Worm (Caenorhabditis elegans) whole organism, L2 larva: ENCODE data around the gene smc-3.

Experiments used
- C34F6.9 ChIP-seq: fragments of 150-350 bp; optimal IDR thresholded peaks from 2 replicates; lab custom pipeline; 2014; ENCODE audit warnings: missing biosample characterization, missing genetic modification characterization
- F13H6.1 ChIP-seq: sonication (generic microtip); optimal IDR thresholded peaks from 2 replicates; lab custom pipeline; 2016; ENCODE audit warnings: missing genetic modification characterization, missing compliant biosample characterization
- R02D3.7 ChIP-seq: fragments of 150-350 bp; optimal IDR thresholded peaks from 2 replicates; lab custom pipeline; 2014; ENCODE audit warnings: missing biosample characterization, missing genetic modification characterization
- Y55F3AM.14 ChIP-seq: fragments of 200-800 bp; sonication (Bioruptor generic); optimal IDR thresholded peaks from 2 replicates; lab custom pipeline; 2018; ENCODE audit warnings: mild to moderate bottlenecking, missing genetic modification characterization, missing compliant biosample characterization
- ZK546.5 ChIP-seq: sonication (generic microtip); optimal IDR thresholded peaks from 2 replicates; lab custom pipeline; 2017; ENCODE audit warnings: missing biosample characterization, missing genetic modification characterization
- alr-1 ChIP-seq: fragments of 150-350 bp; optimal IDR thresholded peaks from 2 replicates; lab custom pipeline; 2014; ENCODE audit warnings: missing biosample characterization, missing genetic modification characterization
- aly-2 ChIP-seq: fragments of 150-350 bp; optimal IDR thresholded peaks from 2 replicates; lab custom pipeline; 2014; ENCODE audit warnings: missing biosample characterization, missing genetic modification characterization
- ama-1 ChIP-seq: fragments of 150-350 bp; optimal IDR thresholded peaks from 2 replicates; lab custom pipeline; 2018; ENCODE audit warnings: inconsistent platforms
- blmp-1 ChIP-seq: sonication (generic microtip); optimal IDR thresholded peaks from 2 replicates; lab custom pipeline; 2017; ENCODE audit warnings: missing genetic modification characterization, mild to moderate bottlenecking, missing compliant biosample characterization, antibody characterized with exemption, moderate library complexity; ENCODE audit not compliant: insufficient read depth
- egl-27 ChIP-seq: sonication (generic microtip); optimal IDR thresholded peaks from 3 replicates; lab custom pipeline; 2017; ENCODE audit warnings: missing biosample characterization, missing genetic modification reagents, missing genetic modification characterization
- elt-1 ChIP-seq: fragments of 150-350 bp; optimal IDR thresholded peaks from 2 replicates; lab custom pipeline; 2014; ENCODE audit warnings: missing biosample characterization, missing genetic modification characterization
- elt-3 ChIP-seq: sonication (generic microtip); optimal IDR thresholded peaks from 2 replicates; lab custom pipeline; 2017; ENCODE audit warnings: missing biosample characterization, missing genetic modification characterization
- fos-1 ChIP-seq: fragments of 150-350 bp; optimal IDR thresholded peaks from 2 replicates; lab custom pipeline; 2014; ENCODE audit warnings: missing biosample characterization, missing genetic modification characterization
- gmeb-1 ChIP-seq: fragments of 150-350 bp; optimal IDR thresholded peaks from 2 replicates; lab custom pipeline; 2014; ENCODE audit warnings: missing biosample characterization, missing genetic modification characterization
- lin-13 ChIP-seq: fragments of 150-350 bp; optimal IDR thresholded peaks from 2 replicates; lab custom pipeline; 2014; ENCODE audit warnings: missing biosample characterization, missing genetic modification reagents, missing genetic modification characterization
- lin-39 ChIP-seq: fragments of 150-350 bp; optimal IDR thresholded peaks from 2 replicates; lab custom pipeline; 2014; ENCODE audit warnings: missing biosample characterization, missing genetic modification reagents, missing genetic modification characterization
- lsy-2 ChIP-seq, 2 experiments: fragments of 150-350 bp in 1 of 2; sonication (generic microtip) in 1 of 2; optimal IDR thresholded peaks; 2 replicates each; lab custom pipeline; 2014 to 2017; ENCODE audit warnings: missing biosample characterization in 2 of 2, missing genetic modification characterization in 2 of 2
- mdl-1 ChIP-seq, 2 experiments: fragments of 150-350 bp in 1 of 2; sonication (generic microtip) in 1 of 2; optimal IDR thresholded peaks; 2 replicates each; lab custom pipeline; 2017; ENCODE audit warnings: missing biosample characterization in 2 of 2, missing genetic modification characterization in 2 of 2
- nhr-10 ChIP-seq: sonication (generic microtip); optimal IDR thresholded peaks from 2 replicates; lab custom pipeline; 2017; ENCODE audit warnings: missing biosample characterization, missing genetic modification characterization
- nhr-11 ChIP-seq: fragments of 150-350 bp; optimal IDR thresholded peaks from 2 replicates; lab custom pipeline; 2014; ENCODE audit warnings: missing biosample characterization, missing genetic modification characterization
- nhr-12 ChIP-seq: fragments of 150-350 bp; optimal IDR thresholded peaks from 2 replicates; lab custom pipeline; 2014; ENCODE audit warnings: missing biosample characterization, missing genetic modification characterization
- nhr-21 ChIP-seq: fragments of 150-350 bp; optimal IDR thresholded peaks from 2 replicates; lab custom pipeline; 2014; ENCODE audit warnings: missing biosample characterization, missing genetic modification characterization
- nhr-23 ChIP-seq: fragments of 150-350 bp; optimal IDR thresholded peaks from 2 replicates; lab custom pipeline; 2014; ENCODE audit warnings: missing biosample characterization, missing genetic modification reagents, missing genetic modification characterization
- nhr-237 ChIP-seq: fragments of 150-350 bp; optimal IDR thresholded peaks from 2 replicates; lab custom pipeline; 2014; ENCODE audit warnings: missing biosample characterization, missing genetic modification characterization
- nhr-25 ChIP-seq: fragments of 150-350 bp; sonication (generic microtip); optimal IDR thresholded peaks from 3 replicates; lab custom pipeline; 2014; ENCODE audit warnings: missing biosample characterization, missing genetic modification characterization
- nhr-6 ChIP-seq: fragments of 150-350 bp; optimal IDR thresholded peaks from 2 replicates; lab custom pipeline; 2014; ENCODE audit warnings: missing biosample characterization, missing genetic modification characterization
- nhr-77 ChIP-seq: fragments of 150-350 bp; optimal IDR thresholded peaks from 2 replicates; lab custom pipeline; 2014; ENCODE audit warnings: missing biosample characterization, missing genetic modification characterization
- peb-1 ChIP-seq: fragments of 150-350 bp; optimal IDR thresholded peaks from 2 replicates; lab custom pipeline; 2014; ENCODE audit warnings: missing biosample characterization, missing genetic modification characterization
- sem-4 ChIP-seq: fragments of 150-350 bp; optimal IDR thresholded peaks from 2 replicates; lab custom pipeline; 2014; ENCODE audit warnings: missing biosample characterization, missing genetic modification reagents, missing genetic modification characterization
- skn-1 ChIP-seq: sonication (generic microtip); optimal IDR thresholded peaks from 2 replicates; lab custom pipeline; 2017; ENCODE audit warnings: missing biosample characterization, missing genetic modification characterization
- sma-3 ChIP-seq: sonication (generic microtip); optimal IDR thresholded peaks from 2 replicates; lab custom pipeline; 2016; ENCODE audit warnings: missing genetic modification reagents, missing genetic modification characterization, missing compliant biosample characterization
- sma-9 ChIP-seq, 2 experiments: fragments of 150-350 bp in 1 of 2; sonication (generic microtip) in 1 of 2; optimal IDR thresholded peaks; 2 replicates each; lab custom pipeline; 2014 to 2016; ENCODE audit warnings: missing genetic modification characterization in 2 of 2, mild to moderate bottlenecking in 1 of 2, missing biosample characterization in 1 of 2, missing compliant biosample characterization in 1 of 2, missing genetic modification reagents in 1 of 2, moderate library complexity in 1 of 2
- snpc-4 ChIP-seq: fragments of 150-350 bp; optimal IDR thresholded peaks from 2 replicates; lab custom pipeline; 2014; ENCODE audit warnings: missing biosample characterization, missing genetic modification characterization
- unc-39 ChIP-seq: fragments of 150-350 bp; optimal IDR thresholded peaks from 2 replicates; lab custom pipeline; 2014; ENCODE audit warnings: missing biosample characterization, missing genetic modification characterization
- unc-55 ChIP-seq: fragments of 150-350 bp; sonication (generic microtip); optimal IDR thresholded peaks from 3 replicates; lab custom pipeline; 2014; ENCODE audit warnings: missing biosample characterization, missing genetic modification reagents, missing genetic modification characterization

smc-3 gene

ce11 chrIII:11336072-11336471 is 45.4 kb downstream of the smc-3 start:
- no peak for TF ChIP-seq fos-1 (tag; lab: Kevin White, UChicago)
- peak in 1 of 2 experiments; percentile 25 for TF ChIP-seq lsy-2 (tag; optimal IDR thresholded peaks at IDR 0.05; lab: Kevin White, UChicago)
- no peak for TF ChIP-seq skn-1 (tag; lab: Kevin White, UChicago)
- peak; percentile 22 for TF ChIP-seq Y55F3AM.14
- no peak for TF ChIP-seq lin-13 (GFP tag; lab: Kevin White, UChicago)
- TF ChIP-seq unc-55 (GFP tag; lab: Kevin White, UChicago), result peak; percentile 60
- no peak for TF ChIP-seq mdl-1 (tag; optimal IDR thresholded peaks at IDR 0.05; lab: Kevin White, UChicago)
- TF ChIP-seq C34F6.9, result peak; percentile 25
- TF ChIP-seq, all 48 proteins: peak for 4

DNA sequence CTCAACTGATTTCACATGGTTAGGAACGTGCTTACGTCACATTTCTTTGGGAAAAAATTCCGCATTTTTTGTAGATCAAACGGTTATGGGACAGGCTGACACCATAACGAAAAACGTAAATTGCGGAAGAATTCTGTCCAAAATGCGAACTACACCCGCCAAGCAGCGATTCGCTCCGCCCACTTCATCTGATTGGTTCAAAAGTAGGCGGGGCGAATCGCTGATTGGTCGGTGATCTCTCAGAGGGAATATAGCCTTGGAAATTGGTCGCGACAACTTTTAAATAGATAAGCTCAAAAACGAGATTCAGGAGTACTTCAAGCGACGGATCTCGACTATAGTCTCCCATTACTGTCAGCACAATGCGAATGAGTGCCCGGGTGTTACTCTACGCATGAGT is 46.9 kb downstream of the smc-3 start:
- TF ChIP-seq nhr-10 (tag; lab: Kevin White, UChicago) (no peak), R02D3.7 (no peak), nhr-21 (tag; lab: Kevin White, UChicago) (no peak), Y55F3AM.14 (no peak)

ce11 chrIII:11341466-11341865 is 50.8 kb downstream of the smc-3 start:
- no peak for TF ChIP-seq skn-1 (tag; lab: Kevin White, UChicago)
- no peak for TF ChIP-seq ZK546.5 (tag; lab: Kevin White, UChicago)
- TF ChIP-seq lin-39 (tag; lab: Kevin White, UChicago), result no peak
- TF ChIP-seq alr-1 (tag; lab: Kevin White, UChicago), result no peak
- TF ChIP-seq nhr-237 (tag; lab: Kevin White, UChicago), result no peak
- TF ChIP-seq aly-2 (tag; lab: Kevin White, UChicago), result no peak
- no peak for TF ChIP-seq unc-39 (tag; lab: Kevin White, UChicago)
- TF ChIP-seq, all 48 proteins: peak for 0

DNA sequence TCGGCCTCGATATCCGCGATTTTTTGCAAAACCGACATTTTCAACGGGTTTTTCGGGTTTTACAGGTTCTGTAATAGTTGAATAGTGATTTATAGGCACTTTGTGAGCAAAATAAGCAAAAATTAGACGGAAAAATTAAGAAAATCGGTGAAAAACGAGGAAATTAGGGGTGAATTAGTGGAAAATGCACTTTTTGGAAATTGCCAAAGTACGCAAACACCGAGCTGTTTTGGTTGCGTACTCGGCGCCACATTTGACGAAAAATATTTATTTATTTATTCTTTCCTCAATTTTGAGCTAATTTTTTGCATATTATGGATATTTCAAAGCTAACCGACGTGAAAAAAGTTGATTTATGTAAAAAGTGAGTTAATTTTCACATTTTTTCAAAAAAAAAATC is 52.3 kb downstream of the smc-3 start, which contains the start of the genes T28D6.6 and pen-2:
Gene T28D6.6 (minus strand): TSS at position 68 of the 400 bp plus-strand sequence.
Gene pen-2 (plus strand): TSS at position 282 of the 400 bp plus-strand sequence.
- TF ChIP-seq C34F6.9, result peak; percentile 41
- TF ChIP-seq gmeb-1 (tag; lab: Kevin White, UChicago), result peak; percentile 27
- peak; percentile 41 to 45 for TF ChIP-seq lsy-2 (tag; optimal IDR thresholded peaks at IDR 0.05; lab: Kevin White, UChicago)
- TF ChIP-seq unc-55 (GFP tag; lab: Kevin White, UChicago), result peak; percentile 37
- no peak for TF ChIP-seq nhr-23 (tag; lab: Kevin White, UChicago)
- peak; percentile 19 for TF ChIP-seq F13H6.1
- no peak for TF ChIP-seq sma-9 (GFP tag; optimal IDR thresholded peaks at IDR 0.05; lab: Kevin White, UChicago)
- TF ChIP-seq sma-9 (tag; optimal IDR thresholded peaks at IDR 0.05; lab: Kevin White, UChicago), result no peak

- TF ChIP-seq alr-1 (tag; lab: Kevin White, UChicago) (no peak), sma-3 (GFP tag; lab: Kevin White, UChicago) (no peak), lsy-2 (tag; optimal IDR thresholded peaks at IDR 0.05; lab: Kevin White, UChicago) (no peak), elt-3 (tag; lab: Kevin White, UChicago) (no peak), nhr-12 (tag; lab: Kevin White, UChicago) (no peak), nhr-6 (tag; lab: Kevin White, UChicago) (no peak), aly-2 (tag; lab: Kevin White, UChicago) (no peak), unc-39 (tag; lab: Kevin White, UChicago) (no peak), lin-13 (GFP tag; lab: Kevin White, UChicago) (no peak), nhr-11 (tag; lab: Kevin White, UChicago) (no peak), ama-1 (no peak), egl-27 (tag; lab: Kevin White, UChicago) (no peak), fos-1 (tag; lab: Kevin White, UChicago) (no peak), elt-1 (tag; lab: Kevin White, UChicago) (no peak), sem-4 (tag; lab: Kevin White, UChicago) (no peak), nhr-25 (tag; lab: Kevin White, UChicago) (no peak), R02D3.7 (no peak), snpc-4 (tag; lab: Kevin White, UChicago) (no peak)
- TF ChIP-seq, all 48 proteins: peak for 0
These were observed 53.4 kb downstream of the smc-3 start for ce11 chrIII:11344125-11344524.

ce11 chrIII:11346383-11346782 is 55.7 kb downstream of the smc-3 start, which contains the start of gene T28D6.7:
TSS of gene T28D6.7 (minus strand) at chrIII:11346483.
- TF ChIP-seq fos-1 (tag; lab: Kevin White, UChicago) (no peak), peb-1 (tag; lab: Kevin White, UChicago) (no peak), blmp-1 (tag; lab: Kevin White, UChicago) (no peak), nhr-77 (tag; lab: Kevin White, UChicago) (no peak)
